Fruit fly (Drosophila melanogaster): ENCODE measurements around the gene CG10154.

The CG10154 gene

DNA sequence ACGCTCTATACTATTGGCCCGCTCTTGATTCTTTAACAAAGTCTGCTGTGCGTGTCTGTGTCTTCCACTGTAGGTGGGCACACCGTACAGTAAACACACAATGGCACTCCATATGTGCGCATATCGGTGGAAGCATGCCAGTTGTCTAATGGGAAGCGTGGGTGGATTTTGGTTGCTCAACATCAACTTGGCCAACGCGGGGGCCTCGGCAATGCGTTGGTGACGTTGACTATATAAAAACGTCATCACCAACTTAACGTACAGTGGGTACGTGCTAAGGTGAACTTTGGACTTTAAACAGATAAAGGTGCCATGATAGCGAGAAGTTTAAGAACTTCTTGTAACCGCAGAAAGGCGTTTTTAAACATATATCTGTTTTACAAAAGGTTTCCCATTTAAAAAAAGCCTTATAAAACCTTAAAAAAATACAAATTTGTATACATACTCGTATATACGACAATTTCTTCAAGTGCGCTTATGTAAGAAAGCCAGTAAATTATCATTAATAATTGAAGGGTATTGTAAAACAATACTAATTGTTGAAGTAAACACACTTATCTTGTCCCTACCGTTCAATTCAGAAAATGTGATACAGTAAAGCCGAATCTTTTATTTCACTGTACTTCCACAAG is 42.8 kb upstream of the CG10154 start (continued):
- TF ChIP-seq Usf (GFP tag; optimal IDR thresholded peaks at IDR 0.05), result no peak
- TF ChIP-seq unc-4 (GFP tag; IDR thresholded peaks at IDR 0.05; ENCODE audit: partially characterized antibody), result no peak
- TF ChIP-seq mirr (GFP tag; optimal IDR thresholded peaks at IDR 0.05), result no peak
- TF ChIP-seq MESR4 (GFP tag; optimal IDR thresholded peaks at IDR 0.05), result no peak
- peak; percentile 48 for TF ChIP-seq phol (tag; optimal IDR thresholded peaks at IDR 0.05)
- no peak for TF ChIP-seq Chrac-16 (GFP tag; optimal IDR thresholded peaks at IDR 0.05)
- TF ChIP-seq sr (GFP tag; IDR thresholded peaks at IDR 0.05), result peak; percentile 100
- TF ChIP-seq emc (GFP tag; optimal IDR thresholded peaks at IDR 0.05), result no peak
- TF ChIP-seq lola (GFP tag; optimal IDR thresholded peaks at IDR 0.05), result no peak
- TF ChIP-seq CG7839 (tag; optimal IDR thresholded peaks at IDR 0.05), result peak; percentile 67
- TF ChIP-seq CG17328 (GFP tag; IDR thresholded peaks at IDR 0.05), result no peak
- TF ChIP-seq CG31388 (GFP tag; optimal IDR thresholded peaks at IDR 0.05), result no peak
- no peak for TF ChIP-seq Bgb (GFP tag; IDR thresholded peaks at IDR 0.05; ENCODE audit: partially characterized antibody)
- TF ChIP-seq Nf-YA (GFP tag; IDR thresholded peaks at IDR 0.05), result 0 out of 2 replicates have a peak, but pooled peaks have one; percentile 39
- TF ChIP-seq CG12391 (tag; optimal IDR thresholded peaks at IDR 0.05), result peak; percentile 46
- TF ChIP-seq CG2199 (GFP tag; IDR thresholded peaks at IDR 0.05), result 0 out of 3 replicates have a peak, but pooled peaks have one; percentile 69
- TF ChIP-seq pb (GFP tag; optimal IDR thresholded peaks at IDR 0.05), result no peak
- TF ChIP-seq Fer1 (GFP tag; optimal IDR thresholded peaks at IDR 0.05), result peak; percentile 8
- TF ChIP-seq Rfx (GFP tag; IDR thresholded peaks at IDR 0.05), result peak; percentile 69
- peak; percentile 63 for TF ChIP-seq Oli (tag; optimal IDR thresholded peaks at IDR 0.05)
- no peak for TF ChIP-seq fru (optimal IDR thresholded peaks at IDR 0.05)
- peak; percentile 31 for TF ChIP-seq CG12219 (GFP tag; optimal IDR thresholded peaks at IDR 0.05)
- peak; percentile 56 for TF ChIP-seq CG14441 (GFP tag; IDR thresholded peaks at IDR 0.05)
- no peak for TF ChIP-seq hb (GFP tag; IDR thresholded peaks at IDR 0.05; ENCODE audit: partially characterized antibody)
- TF ChIP-seq CG18619 (GFP tag; optimal IDR thresholded peaks at IDR 0.05), result peak; percentile 60
- no peak for TF ChIP-seq CrebB (tag; optimal IDR thresholded peaks at IDR 0.05)
- peak; percentile 42 for TF ChIP-seq pho (GFP tag; optimal IDR thresholded peaks at IDR 0.05)
- peak; percentile 51 for TF ChIP-seq scrt (GFP tag; optimal IDR thresholded peaks at IDR 0.05)
- TF ChIP-seq CG32772 (GFP tag; IDR thresholded peaks at IDR 0.05), result no peak
- no peak for TF ChIP-seq ATbp (GFP tag; optimal IDR thresholded peaks at IDR 0.05)
- TF ChIP-seq CG6654 (GFP tag; optimal IDR thresholded peaks at IDR 0.05), result peak; percentile 15
- TF ChIP-seq lilli (GFP tag; optimal IDR thresholded peaks at IDR 0.05), result peak; percentile 48
- no peak for TF ChIP-seq slp2 (GFP tag; optimal IDR thresholded peaks at IDR 0.05)
- no peak for TF ChIP-seq bbx (GFP tag; IDR thresholded peaks at IDR 0.05; ENCODE audit: partially characterized antibody)
- no peak for TF ChIP-seq pfk (GFP tag; optimal IDR thresholded peaks at IDR 0.05)
- TF ChIP-seq H15 (GFP tag; IDR thresholded peaks at IDR 0.05), result no peak
- TF ChIP-seq lmd (GFP tag; IDR thresholded peaks at IDR 0.05), result peak; percentile 65
- peak; percentile 14 for TF ChIP-seq Blimp-1 (GFP tag; optimal IDR thresholded peaks at IDR 0.05)
- TF ChIP-seq chm (GFP tag; IDR thresholded peaks at IDR 0.05), result no peak
- no peak for TF ChIP-seq rib (GFP tag; IDR thresholded peaks at IDR 0.05)
- TF ChIP-seq CG30403 (GFP tag; optimal IDR thresholded peaks at IDR 0.05), result peak; percentile 55
- no peak for TF ChIP-seq ttk (GFP tag; IDR thresholded peaks at IDR 0.05)
- peak; percentile 10 for TF ChIP-seq CG11398 (GFP tag; optimal IDR thresholded peaks at IDR 0.05)
- no peak for TF ChIP-seq bsh (GFP tag; optimal IDR thresholded peaks at IDR 0.05)
- no peak for TF ChIP-seq CG4282 (GFP tag; optimal IDR thresholded peaks at IDR 0.05)
- no peak for TF ChIP-seq CG7963 (GFP tag; IDR thresholded peaks at IDR 0.05; ENCODE audit: partially characterized antibody)
- no peak for TF ChIP-seq CG10431 (GFP tag; optimal IDR thresholded peaks at IDR 0.05)
- no peak for TF ChIP-seq Dip2 (GFP tag; IDR thresholded peaks at IDR 0.05)
- no peak for TF ChIP-seq NFAT (GFP tag; IDR thresholded peaks at IDR 0.05)
- TF ChIP-seq gt (GFP tag; IDR thresholded peaks at IDR 0.05), result no peak
